Worm (Caenorhabditis elegans) whole organism, L2 larva: ENCODE measurements around the gene skpo-3.

Source experiments
- F13H6.1 ChIP-seq: sonication (generic microtip); optimal IDR thresholded peaks from 2 replicates; lab custom pipeline; 2016; ENCODE audit warnings: missing genetic modification characterization, missing compliant biosample characterization
- Y55F3AM.14 ChIP-seq: fragments of 200-800 bp; sonication (Bioruptor generic); optimal IDR thresholded peaks from 2 replicates; lab custom pipeline; 2018; ENCODE audit warnings: mild to moderate bottlenecking, missing genetic modification characterization, missing compliant biosample characterization
- aly-2 ChIP-seq: fragments of 150-350 bp; optimal IDR thresholded peaks from 2 replicates; lab custom pipeline; 2014; ENCODE audit warnings: missing biosample characterization, missing genetic modification characterization
- ama-1 ChIP-seq: fragments of 150-350 bp; optimal IDR thresholded peaks from 2 replicates; lab custom pipeline; 2018; ENCODE audit warnings: inconsistent platforms
- blmp-1 ChIP-seq: sonication (generic microtip); optimal IDR thresholded peaks from 2 replicates; lab custom pipeline; 2017; ENCODE audit warnings: missing genetic modification characterization, mild to moderate bottlenecking, missing compliant biosample characterization, antibody characterized with exemption, moderate library complexity; ENCODE audit not compliant: insufficient read depth
- ceh-16 ChIP-seq: fragments of 150-350 bp; optimal IDR thresholded peaks from 2 replicates; lab custom pipeline; 2014; ENCODE audit warnings: missing biosample characterization, missing genetic modification characterization
- crh-2 ChIP-seq: sonication (generic microtip); optimal IDR thresholded peaks from 2 replicates; lab custom pipeline; 2017; ENCODE audit warnings: missing biosample characterization, missing genetic modification characterization
- elt-3 ChIP-seq: sonication (generic microtip); optimal IDR thresholded peaks from 2 replicates; lab custom pipeline; 2017; ENCODE audit warnings: missing biosample characterization, missing genetic modification characterization
- fos-1 ChIP-seq: fragments of 150-350 bp; optimal IDR thresholded peaks from 2 replicates; lab custom pipeline; 2014; ENCODE audit warnings: missing biosample characterization, missing genetic modification characterization
- gmeb-1 ChIP-seq: fragments of 150-350 bp; optimal IDR thresholded peaks from 2 replicates; lab custom pipeline; 2014; ENCODE audit warnings: missing biosample characterization, missing genetic modification characterization
- lin-13 ChIP-seq: fragments of 150-350 bp; optimal IDR thresholded peaks from 2 replicates; lab custom pipeline; 2014; ENCODE audit warnings: missing biosample characterization, missing genetic modification reagents, missing genetic modification characterization
- lin-39 ChIP-seq: fragments of 150-350 bp; optimal IDR thresholded peaks from 2 replicates; lab custom pipeline; 2014; ENCODE audit warnings: missing biosample characterization, missing genetic modification reagents, missing genetic modification characterization
- lsy-2 ChIP-seq, 2 experiments: fragments of 150-350 bp in 1 of 2; sonication (generic microtip) in 1 of 2; optimal IDR thresholded peaks; 2 replicates each; lab custom pipeline; 2014 to 2017; ENCODE audit warnings: missing biosample characterization in 2 of 2, missing genetic modification characterization in 2 of 2
- mab-5 ChIP-seq: fragments of 150-350 bp; optimal IDR thresholded peaks from 2 replicates; lab custom pipeline; 2014; ENCODE audit warnings: missing biosample characterization, missing genetic modification characterization
- mdl-1 ChIP-seq, 2 experiments: fragments of 150-350 bp in 1 of 2; sonication (generic microtip) in 1 of 2; optimal IDR thresholded peaks; 2 replicates each; lab custom pipeline; 2017; ENCODE audit warnings: missing biosample characterization in 2 of 2, missing genetic modification characterization in 2 of 2
- nhr-11 ChIP-seq: fragments of 150-350 bp; optimal IDR thresholded peaks from 2 replicates; lab custom pipeline; 2014; ENCODE audit warnings: missing biosample characterization, missing genetic modification characterization
- nhr-129 ChIP-seq: fragments of 150-350 bp; optimal IDR thresholded peaks from 2 replicates; lab custom pipeline; 2014; ENCODE audit warnings: missing biosample characterization, missing genetic modification characterization
- nhr-21 ChIP-seq: fragments of 150-350 bp; optimal IDR thresholded peaks from 2 replicates; lab custom pipeline; 2014; ENCODE audit warnings: missing biosample characterization, missing genetic modification characterization
- nhr-23 ChIP-seq: fragments of 150-350 bp; optimal IDR thresholded peaks from 2 replicates; lab custom pipeline; 2014; ENCODE audit warnings: missing biosample characterization, missing genetic modification reagents, missing genetic modification characterization
- nhr-237 ChIP-seq: fragments of 150-350 bp; optimal IDR thresholded peaks from 2 replicates; lab custom pipeline; 2014; ENCODE audit warnings: missing biosample characterization, missing genetic modification characterization
- nhr-25 ChIP-seq: fragments of 150-350 bp; sonication (generic microtip); optimal IDR thresholded peaks from 3 replicates; lab custom pipeline; 2014; ENCODE audit warnings: missing biosample characterization, missing genetic modification characterization
- nhr-6 ChIP-seq: fragments of 150-350 bp; optimal IDR thresholded peaks from 2 replicates; lab custom pipeline; 2014; ENCODE audit warnings: missing biosample characterization, missing genetic modification characterization
- nhr-77 ChIP-seq: fragments of 150-350 bp; optimal IDR thresholded peaks from 2 replicates; lab custom pipeline; 2014; ENCODE audit warnings: missing biosample characterization, missing genetic modification characterization
- peb-1 ChIP-seq: fragments of 150-350 bp; optimal IDR thresholded peaks from 2 replicates; lab custom pipeline; 2014; ENCODE audit warnings: missing biosample characterization, missing genetic modification characterization
- sem-4 ChIP-seq: fragments of 150-350 bp; optimal IDR thresholded peaks from 2 replicates; lab custom pipeline; 2014; ENCODE audit warnings: missing biosample characterization, missing genetic modification reagents, missing genetic modification characterization
- skn-1 ChIP-seq: sonication (generic microtip); optimal IDR thresholded peaks from 2 replicates; lab custom pipeline; 2017; ENCODE audit warnings: missing biosample characterization, missing genetic modification characterization
- sma-3 ChIP-seq: sonication (generic microtip); optimal IDR thresholded peaks from 2 replicates; lab custom pipeline; 2016; ENCODE audit warnings: missing genetic modification reagents, missing genetic modification characterization, missing compliant biosample characterization
- sma-9 ChIP-seq, 2 experiments: fragments of 150-350 bp in 1 of 2; sonication (generic microtip) in 1 of 2; optimal IDR thresholded peaks; 2 replicates each; lab custom pipeline; 2014 to 2016; ENCODE audit warnings: missing genetic modification characterization in 2 of 2, mild to moderate bottlenecking in 1 of 2, missing biosample characterization in 1 of 2, missing compliant biosample characterization in 1 of 2, missing genetic modification reagents in 1 of 2, moderate library complexity in 1 of 2
- unc-39 ChIP-seq: fragments of 150-350 bp; optimal IDR thresholded peaks from 2 replicates; lab custom pipeline; 2014; ENCODE audit warnings: missing biosample characterization, missing genetic modification characterization
- ztf-11 ChIP-seq: sonication (generic microtip); optimal IDR thresholded peaks from 2 replicates; lab custom pipeline; 2017; ENCODE audit warnings: missing biosample characterization, missing genetic modification characterization

skpo-3 gene

ce11 chrII:7273517-7273916 is 27.8 kb downstream of the skpo-3 start:
- TF ChIP-seq nhr-21 (tag; lab: Kevin White, UChicago) = peak; percentile 51
- TF ChIP-seq sem-4 (tag; lab: Kevin White, UChicago) = no peak
- TF ChIP-seq fos-1 = peak; percentile 80
- TF ChIP-seq ztf-11 (tag; lab: Kevin White, UChicago) = no peak
- no peak for TF ChIP-seq unc-39 (tag; lab: Kevin White, UChicago)
- TF ChIP-seq mdl-1 (tag; optimal IDR thresholded peaks at IDR 0.05; lab: Kevin White, UChicago) = no peak
- TF ChIP-seq peb-1 (tag; lab: Kevin White, UChicago) = no peak
- TF ChIP-seq crh-2 (tag; lab: Kevin White, UChicago) = peak; percentile 63
- no peak for TF ChIP-seq ceh-16
- peak; percentile 57 for TF ChIP-seq sma-9 (GFP tag; optimal IDR thresholded peaks at IDR 0.05; lab: Kevin White, UChicago)
- no peak for TF ChIP-seq sma-9 (tag; optimal IDR thresholded peaks at IDR 0.05; lab: Kevin White, UChicago)
- TF ChIP-seq nhr-6 (tag; lab: Kevin White, UChicago) = no peak
- TF ChIP-seq lin-13 = no peak
- no peak for TF ChIP-seq aly-2

DNA sequence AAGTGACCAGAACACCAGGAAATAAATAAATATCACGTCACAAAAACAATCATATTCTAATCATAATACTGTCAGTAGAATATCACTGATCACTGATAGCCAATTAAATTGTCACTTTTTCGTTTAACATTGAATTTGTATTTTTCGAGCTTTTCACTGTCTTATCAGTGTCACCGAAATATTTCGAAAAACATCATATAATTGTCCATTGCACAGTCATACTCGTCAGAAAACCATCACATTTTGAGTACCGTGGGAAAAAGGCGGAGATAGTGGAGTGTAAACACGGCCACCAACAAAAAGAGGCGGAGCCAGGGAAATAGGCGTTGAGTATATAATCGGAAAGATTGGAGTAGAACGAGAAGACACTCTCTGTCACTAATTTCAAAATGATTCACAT is 31.6 kb downstream of the skpo-3 start:
- peak; percentile 83 for TF ChIP-seq fos-1
- peak; percentile 29 for TF ChIP-seq crh-2 (tag; lab: Kevin White, UChicago)
- TF ChIP-seq sma-9 (GFP tag; optimal IDR thresholded peaks at IDR 0.05; lab: Kevin White, UChicago) = peak; percentile 39
- no peak for TF ChIP-seq sma-9 (tag; optimal IDR thresholded peaks at IDR 0.05; lab: Kevin White, UChicago)
- peak; percentile 32 for TF ChIP-seq F13H6.1 (tag; lab: Kevin White, UChicago)
- TF ChIP-seq skn-1 (tag; lab: Kevin White, UChicago) = peak; percentile 7
- no peak for TF ChIP-seq lsy-2 (tag; optimal IDR thresholded peaks at IDR 0.05; lab: Kevin White, UChicago)
- TF ChIP-seq, all 48 proteins: peak for 5

DNA sequence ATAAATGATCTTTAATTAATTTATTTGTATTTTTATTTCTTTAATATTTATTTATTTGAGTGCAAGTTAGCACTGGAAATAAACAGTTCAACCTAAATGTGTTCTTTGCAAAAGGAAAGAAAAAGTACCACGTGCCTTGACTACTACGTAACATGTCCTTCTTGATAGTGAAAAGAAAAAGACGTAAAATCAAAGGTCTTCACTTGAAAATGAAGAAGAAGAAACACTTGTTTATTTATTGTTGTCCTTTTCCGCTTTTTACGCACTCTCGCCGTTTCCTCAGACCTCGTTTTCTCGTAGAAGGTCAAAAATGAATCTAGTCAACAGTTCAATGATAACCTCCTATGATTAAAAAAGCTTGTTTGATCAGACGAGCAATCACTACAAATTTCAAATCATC is 32.2 kb downstream of the skpo-3 start:
- TF ChIP-seq nhr-23 = no peak
- TF ChIP-seq sma-3 = peak; percentile 19
- peak; percentile 84 for TF ChIP-seq sma-9 (GFP tag; optimal IDR thresholded peaks at IDR 0.05; lab: Kevin White, UChicago)
- TF ChIP-seq sma-9 (tag; optimal IDR thresholded peaks at IDR 0.05; lab: Kevin White, UChicago) = no peak
- TF ChIP-seq nhr-237 (tag; lab: Kevin White, UChicago) = no peak
- no peak for TF ChIP-seq nhr-77 (tag; lab: Kevin White, UChicago)
- TF ChIP-seq mdl-1 (tag; optimal IDR thresholded peaks at IDR 0.05; lab: Kevin White, UChicago) = peak in 1 of 2 experiments; percentile 27
- peak in 1 of 2 experiments; percentile 2 for TF ChIP-seq lsy-2 (tag; optimal IDR thresholded peaks at IDR 0.05; lab: Kevin White, UChicago)
- peak; percentile 68 for TF ChIP-seq nhr-21 (tag; lab: Kevin White, UChicago)
- TF ChIP-seq aly-2 = no peak
- TF ChIP-seq fos-1 = peak; percentile 15
- peak; percentile 52 for TF ChIP-seq crh-2 (tag; lab: Kevin White, UChicago)
- TF ChIP-seq nhr-25 = peak; percentile 70
- TF ChIP-seq blmp-1 (tag; lab: Kevin White, UChicago) = peak; percentile 69

- no peak for TF ChIP-seq elt-3 (tag; lab: Kevin White, UChicago)
- TF ChIP-seq fos-1 = peak; percentile 22
- TF ChIP-seq sma-9 (GFP tag; optimal IDR thresholded peaks at IDR 0.05; lab: Kevin White, UChicago) = peak; percentile 63
- no peak for TF ChIP-seq sma-9 (tag; optimal IDR thresholded peaks at IDR 0.05; lab: Kevin White, UChicago)
- TF ChIP-seq nhr-21 (tag; lab: Kevin White, UChicago) = peak; percentile 77
- no peak for TF ChIP-seq aly-2
- no peak for TF ChIP-seq mab-5 (tag; lab: Kevin White, UChicago)
- no peak for TF ChIP-seq nhr-11
- peak; percentile 42 for TF ChIP-seq nhr-129 (tag; lab: Kevin White, UChicago)
- no peak for TF ChIP-seq blmp-1 (tag; lab: Kevin White, UChicago)
- no peak for TF ChIP-seq gmeb-1 (tag; lab: Kevin White, UChicago)
- TF ChIP-seq Y55F3AM.14 (GFP tag; lab: Kevin White, UChicago) = no peak
- no peak for TF ChIP-seq ama-1 (lab: Kevin White, UChicago)
Observed at ce11 chrII:7279808-7280207, 34.1 kb downstream of the skpo-3 start.

DNA sequence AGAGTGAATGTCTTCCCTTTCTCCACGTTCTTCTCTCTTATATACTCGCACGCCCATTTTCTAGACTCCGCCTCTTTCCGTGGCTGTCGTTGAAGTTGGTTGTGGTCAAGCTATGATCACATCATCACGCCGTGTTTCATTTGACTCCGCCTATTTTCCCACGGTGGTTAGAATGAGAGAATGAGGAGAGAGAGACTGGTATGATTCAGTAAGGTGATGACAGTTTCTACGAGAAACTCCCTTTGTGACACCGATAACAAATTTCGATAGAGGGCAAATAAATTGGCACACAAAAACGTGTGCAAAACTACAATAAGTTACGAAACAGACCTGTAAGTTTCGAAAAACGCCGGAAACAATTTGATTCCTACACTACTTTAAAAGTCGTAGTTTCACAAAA is 34.9 kb downstream of the skpo-3 start:
- TF ChIP-seq lin-39 (no peak), ceh-16 (no peak), nhr-6 (tag; lab: Kevin White, UChicago) (no peak), mdl-1 (tag; optimal IDR thresholded peaks at IDR 0.05; lab: Kevin White, UChicago) (peak in 1 of 2 experiments; percentile 7), nhr-129 (tag; lab: Kevin White, UChicago) (peak; percentile 15), fos-1 (peak; percentile 86), blmp-1 (tag; lab: Kevin White, UChicago) (peak; percentile 18), sma-9 (GFP tag; optimal IDR thresholded peaks at IDR 0.05; lab: Kevin White, UChicago) (peak; percentile 23), sma-9 (tag; optimal IDR thresholded peaks at IDR 0.05; lab: Kevin White, UChicago) (no peak)
